Worm (Caenorhabditis elegans) whole organism, late embryonic: ENCODE data around the gene fbxa-183.

Source experiments
- F13H6.1 ChIP-seq: sonication (generic microtip); optimal IDR thresholded peaks from 2 replicates; lab custom pipeline; 2016; ENCODE audit warnings: missing genetic modification characterization, missing compliant biosample characterization
- K02D7.2 ChIP-seq: sonication (generic microtip); optimal IDR thresholded peaks from 2 replicates; lab custom pipeline; 2017; ENCODE audit warnings: mild to moderate bottlenecking, missing genetic modification characterization, missing compliant biosample characterization
- Y22D7AL.16 ChIP-seq: sonication (generic microtip); optimal IDR thresholded peaks from 2 replicates; lab custom pipeline; 2016; ENCODE audit warnings: missing genetic modification characterization, missing compliant biosample characterization
- ceh-19 ChIP-seq: fragments of 200-800 bp; sonication (Bioruptor generic); optimal IDR thresholded peaks from 2 replicates; lab custom pipeline; 2018; ENCODE audit warnings: mild to moderate bottlenecking, missing genetic modification characterization, missing compliant biosample characterization
- ceh-22 ChIP-seq: sonication (generic microtip); optimal IDR thresholded peaks from 2 replicates; lab custom pipeline; 2017; ENCODE audit warnings: missing biosample characterization, missing genetic modification characterization
- ceh-30 ChIP-seq: fragments of 150-350 bp; optimal IDR thresholded peaks from 2 replicates; lab custom pipeline; 2014; ENCODE audit warnings: missing biosample characterization, missing genetic modification characterization
- ceh-31 ChIP-seq: sonication (generic microtip); optimal IDR thresholded peaks from 2 replicates; lab custom pipeline; 2016; ENCODE audit warnings: missing genetic modification characterization, missing compliant biosample characterization
- ceh-34 ChIP-seq: sonication (generic microtip); optimal IDR thresholded peaks from 2 replicates; lab custom pipeline; 2016; ENCODE audit warnings: mild to moderate bottlenecking, missing genetic modification characterization, missing compliant biosample characterization
- ceh-9 ChIP-seq: sonication (generic microtip); optimal IDR thresholded peaks from 2 replicates; lab custom pipeline; 2016; ENCODE audit warnings: mild to moderate bottlenecking, missing genetic modification characterization, inconsistent platforms, missing compliant biosample characterization
- elt-2 ChIP-seq: sonication (generic microtip); optimal IDR thresholded peaks from 2 replicates; lab custom pipeline; 2016; ENCODE audit warnings: missing genetic modification reagents, missing genetic modification characterization, missing compliant biosample characterization
- fax-1 ChIP-seq: sonication (generic microtip); optimal IDR thresholded peaks from 2 replicates; lab custom pipeline; 2016; ENCODE audit warnings: missing genotype, missing genetic modification characterization, missing compliant biosample characterization
- hlh-13 ChIP-seq: fragments of 200-800 bp; sonication (Bioruptor generic); optimal IDR thresholded peaks from 2 replicates; lab custom pipeline; 2018; ENCODE audit warnings: mild to moderate bottlenecking, missing genetic modification characterization, missing compliant biosample characterization
- hlh-30 ChIP-seq: sonication (generic microtip); optimal IDR thresholded peaks from 2 replicates; lab custom pipeline; 2017; ENCODE audit warnings: antibody characterized with exemption, missing genetic modification characterization, missing compliant biosample characterization; ENCODE audit not compliant: insufficient read depth
- lin-11 ChIP-seq: fragments of 200-800 bp; sonication (Bioruptor generic); optimal IDR thresholded peaks from 2 replicates; lab custom pipeline; 2018; ENCODE audit warnings: mild to moderate bottlenecking, missing genetic modification characterization, missing compliant biosample characterization
- nfya-1 ChIP-seq: sonication (generic microtip); optimal IDR thresholded peaks from 2 replicates; lab custom pipeline; 2017; ENCODE audit warnings: missing genetic modification characterization, mild to moderate bottlenecking, missing compliant biosample characterization, antibody characterized with exemption, moderate library complexity
- nhr-11 ChIP-seq: fragments of 150-350 bp; optimal IDR thresholded peaks from 2 replicates; lab custom pipeline; 2014; ENCODE audit warnings: missing biosample characterization, missing genetic modification characterization
- nhr-232 ChIP-seq: sonication (generic microtip); optimal IDR thresholded peaks from 2 replicates; lab custom pipeline; 2016; ENCODE audit warnings: missing genetic modification characterization, missing compliant biosample characterization
- npax-4 ChIP-seq: sonication (generic microtip); optimal IDR thresholded peaks from 2 replicates; lab custom pipeline; 2016; ENCODE audit warnings: missing genetic modification characterization, missing compliant biosample characterization
- odd-2 ChIP-seq: sonication (generic microtip); optimal IDR thresholded peaks from 2 replicates; lab custom pipeline; 2017; ENCODE audit warnings: antibody characterized with exemption, mild to moderate bottlenecking, missing genetic modification characterization, missing compliant biosample characterization
- pqm-1 ChIP-seq: sonication (generic microtip); optimal IDR thresholded peaks from 2 replicates; lab custom pipeline; 2016; ENCODE audit warnings: missing genetic modification characterization, missing compliant biosample characterization
- pros-1 ChIP-seq: fragments of 150-350 bp; optimal IDR thresholded peaks from 2 replicates; lab custom pipeline; 2014; ENCODE audit warnings: missing biosample characterization, missing genetic modification reagents, missing genetic modification characterization
- rnt-1 ChIP-seq: sonication (generic microtip); optimal IDR thresholded peaks from 2 replicates; lab custom pipeline; 2016; ENCODE audit warnings: missing genetic modification characterization, missing compliant biosample characterization
- tbx-2 ChIP-seq: sonication (generic microtip); optimal IDR thresholded peaks from 2 replicates; lab custom pipeline; 2016; ENCODE audit warnings: missing genetic modification characterization, missing compliant biosample characterization
- ttx-3 ChIP-seq: sonication (generic microtip); optimal IDR thresholded peaks from 2 replicates; lab custom pipeline; 2016; ENCODE audit warnings: missing genetic modification reagents, missing genetic modification characterization, missing compliant biosample characterization
- unc-3 ChIP-seq, 2 experiments: fragments of 200-800 bp in 1 of 2; sonication (Bioruptor generic) in 1 of 2; sonication (generic microtip) in 1 of 2; conservative IDR thresholded peaks in 1 of 2; optimal IDR thresholded peaks in 1 of 2; 2 replicates each; pipeline versions ENCODE4 v1.3.6 to Lab custom; 2016 to 2022; ENCODE audit warnings: missing compliant biosample characterization in 2 of 2, missing genetic modification characterization in 2 of 2, missing genetic modification reagents in 1 of 2
- unc-42 ChIP-seq: sonication (generic microtip); optimal IDR thresholded peaks from 2 replicates; lab custom pipeline; 2016; ENCODE audit warnings: missing genotype, missing genetic modification characterization, missing compliant biosample characterization
- unc-86 ChIP-seq: sonication (generic microtip); optimal IDR thresholded peaks from 2 replicates; lab custom pipeline; 2016; ENCODE audit warnings: missing genetic modification characterization, missing compliant biosample characterization
- ztf-16 ChIP-seq: sonication (generic microtip); optimal IDR thresholded peaks from 2 replicates; lab custom pipeline; 2017; ENCODE audit warnings: missing genetic modification characterization, missing compliant biosample characterization

fbxa-183 gene

DNA sequence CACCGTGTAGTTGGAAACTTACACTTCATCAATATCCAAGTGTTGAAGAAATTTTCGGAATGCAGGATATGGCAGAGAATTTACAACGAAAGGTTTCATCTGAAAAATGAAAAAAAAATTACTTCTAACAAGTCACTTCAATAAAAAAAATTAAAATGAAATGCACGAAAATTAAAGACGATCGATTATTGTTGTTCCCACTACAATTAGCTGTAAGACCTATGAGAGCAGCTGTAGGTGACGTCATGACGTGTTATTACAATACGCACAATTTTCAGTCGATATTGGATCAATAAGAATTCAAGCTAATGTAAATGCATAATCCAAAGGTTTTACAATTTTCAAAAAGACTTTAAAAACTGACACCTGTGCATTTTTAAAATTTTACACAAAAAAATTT, 22.5 kb downstream of the fbxa-183 start, which contains the start of gene C53A3.1:
Gene C53A3.1, minus strand, starts transcription at position 101 of the 400 bp plus-strand sequence.
- no peak for TF ChIP-seq ceh-9 (tag; lab: Kevin White, UChicago)
- TF ChIP-seq ttx-3, result no peak
- no peak for TF ChIP-seq Y22D7AL.16 (tag; lab: Kevin White, UChicago)
- no peak for TF ChIP-seq npax-4
- TF ChIP-seq nhr-11 (tag; lab: Kevin White, UChicago), result no peak
- no peak for TF ChIP-seq unc-3 (GFP tag; conservative IDR thresholded peaks at IDR 0.05; lab: Robert Waterston, UW)
- TF ChIP-seq unc-3 (tag; optimal IDR thresholded peaks at IDR 0.05; lab: Kevin White, UChicago), result no peak
- TF ChIP-seq ceh-31 (tag; lab: Kevin White, UChicago), result no peak
- TF ChIP-seq ceh-30 (tag; lab: Kevin White, UChicago), result no peak
- no peak for TF ChIP-seq ztf-16 (tag; lab: Kevin White, UChicago)
- no peak for TF ChIP-seq unc-42 (tag; lab: Kevin White, UChicago)
- TF ChIP-seq nhr-232 (tag; lab: Kevin White, UChicago), result no peak
- no peak for TF ChIP-seq odd-2 (tag; lab: Kevin White, UChicago)
- TF ChIP-seq ceh-34 (tag; lab: Kevin White, UChicago), result no peak
- no peak for TF ChIP-seq K02D7.2 (tag; lab: Kevin White, UChicago)
- TF ChIP-seq pqm-1 (tag; lab: Kevin White, UChicago), result no peak
- TF ChIP-seq, all 69 proteins: peak for 0

ce11 chrV:5758780-5759179, 23.8 kb downstream of the fbxa-183 start, which contains the start of gene C53A3.4:
TSS of gene C53A3.4 (minus strand) at chrV:5758880.
- TF ChIP-seq elt-2 (tag; lab: Kevin White, UChicago), result no peak
- no peak for TF ChIP-seq lin-11 (tag; lab: Kevin White, UChicago)
- TF ChIP-seq ceh-19 (GFP tag; lab: Kevin White, UChicago), result no peak
- no peak for TF ChIP-seq hlh-30
- no peak for TF ChIP-seq tbx-2

ce11 chrV:5756193-5756592, 26.4 kb downstream of the fbxa-183 start, which contains the start of gene C53A3.3:
TSS of gene C53A3.3 (plus strand) at chrV:5756493.
- TF ChIP-seq hlh-13 (GFP tag; lab: Kevin White, UChicago) (no peak), fax-1 (tag; lab: Kevin White, UChicago) (no peak), pqm-1 (tag; lab: Kevin White, UChicago) (no peak), rnt-1 (tag; lab: Kevin White, UChicago) (no peak), unc-42 (tag; lab: Kevin White, UChicago) (no peak)

ce11 chrV:5755203-5755693, 27.3 kb downstream of the fbxa-183 start, which contains the start of gene K09H11.11:
TSS of gene K09H11.11 (minus strand) at chrV:5755253.
- peak; percentile 15 for TF ChIP-seq ceh-31 (tag; lab: Kevin White, UChicago)
- TF ChIP-seq, all 69 proteins: peak for 1; not testable (repeated sequence) for 68

DNA sequence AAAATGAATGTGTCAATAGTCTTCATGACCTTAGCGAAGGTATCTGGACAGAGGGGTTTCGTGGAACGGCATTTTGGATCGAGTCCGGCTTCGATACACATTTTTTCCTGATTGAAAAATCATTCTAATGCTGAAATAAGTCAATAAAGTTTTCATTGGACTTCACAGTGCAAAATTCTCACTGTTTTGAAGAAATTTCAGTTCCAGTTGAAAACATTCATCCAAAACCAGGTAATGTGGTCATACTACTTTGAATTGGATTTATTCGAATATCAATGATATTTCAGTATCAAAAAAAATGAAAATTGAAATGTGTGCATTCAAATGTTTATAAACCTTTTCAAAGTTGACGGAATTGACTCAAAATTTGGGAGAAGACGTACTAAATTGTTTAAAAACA, 29.2 kb downstream of the fbxa-183 start, which contains the start of gene pgph-1:
Gene pgph-1, minus strand, starts transcription at position 101 of the 400 bp plus-strand sequence.
- TF ChIP-seq F13H6.1 (no peak), ceh-19 (GFP tag; lab: Kevin White, UChicago) (no peak), hlh-13 (GFP tag; lab: Kevin White, UChicago) (no peak)

- no peak for TF ChIP-seq nfya-1
- TF ChIP-seq ttx-3, result no peak
- TF ChIP-seq pros-1 (tag; lab: Kevin White, UChicago), result no peak
- TF ChIP-seq ceh-22 (tag; lab: Kevin White, UChicago), result no peak
- TF ChIP-seq rnt-1 (tag; lab: Kevin White, UChicago), result no peak
- no peak for TF ChIP-seq Y22D7AL.16 (tag; lab: Kevin White, UChicago)
- no peak for TF ChIP-seq unc-86 (tag; lab: Kevin White, UChicago)
Measured at ce11 chrV:5747519-5747918, 35.1 kb downstream of the fbxa-183 start, which contains the start of gene acds-10. TSS of gene acds-10 (plus strand) at chrV:5747819.
